Worm (Caenorhabditis elegans): ENCODE results near the gene ctbp-1.

DNA sequence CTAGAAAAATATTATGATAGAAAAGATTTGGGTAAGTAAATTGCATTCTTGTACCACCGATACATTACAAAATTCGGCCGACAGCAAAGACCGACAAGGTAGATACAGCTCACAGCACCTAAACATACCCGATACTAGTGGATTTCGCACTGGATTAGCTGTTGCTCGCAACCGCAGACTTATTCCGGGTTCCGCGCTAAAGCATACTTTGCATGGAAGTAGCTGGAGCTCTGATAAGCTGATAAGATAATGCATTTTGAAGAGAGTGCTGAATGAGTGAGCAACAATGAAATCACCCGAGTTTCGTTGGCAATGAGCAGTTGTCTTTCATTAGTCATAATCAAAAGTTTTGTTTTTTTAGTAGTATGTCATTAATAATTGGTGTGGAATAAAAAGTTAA lies 12.0 kb upstream of the ctbp-1 start:
- TF ChIP-seq lin-13 (tag; optimal IDR thresholded peaks at IDR 0.05) = no peak
- TF ChIP-seq tbx-8 (GFP tag; optimal IDR thresholded peaks at IDR 0.05) = no peak
- no peak for TF ChIP-seq snpc-4 (tag; optimal IDR thresholded peaks at IDR 0.05)
- no peak for TF ChIP-seq mab-5 (tag; optimal IDR thresholded peaks at IDR 0.05)
- TF ChIP-seq nhr-76 (tag; optimal IDR thresholded peaks at IDR 0.05) = no peak
- TF ChIP-seq nhr-237 (tag; optimal IDR thresholded peaks at IDR 0.05) = no peak
- no peak for TF ChIP-seq pha-4 (tag; optimal IDR thresholded peaks at IDR 0.05)
